Worm (Caenorhabditis elegans): Measurements from ENCODE around the gene F56H9.9.

ce11 chrV:12658142-12658541 is 33.9 kb upstream of the F56H9.9 start, which contains the start of gene W05B10.6:
- TF ChIP-seq ceh-6 (GFP tag; optimal IDR thresholded peaks at IDR 0.05): no peak
- no peak for TF ChIP-seq unc-3 (GFP tag; conservative IDR thresholded peaks at IDR 0.05)
- no peak for TF ChIP-seq unc-3 (tag; optimal IDR thresholded peaks at IDR 0.05)
- TF ChIP-seq sdc-2 (tag; optimal IDR thresholded peaks at IDR 0.05): no peak
- no peak for TF ChIP-seq pha-4 (tag; optimal IDR thresholded peaks at IDR 0.05)
- TF ChIP-seq unc-86 (tag; optimal IDR thresholded peaks at IDR 0.05): no peak
- TF ChIP-seq elt-2 (tag; optimal IDR thresholded peaks at IDR 0.05): no peak
- no peak for TF ChIP-seq ama-1 (optimal IDR thresholded peaks at IDR 0.05)
- TF ChIP-seq eyg-1 (tag; optimal IDR thresholded peaks at IDR 0.05): no peak
- TF ChIP-seq K02D7.2 (tag; optimal IDR thresholded peaks at IDR 0.05): no peak
- no peak for TF ChIP-seq Y22D7AL.16 (tag; optimal IDR thresholded peaks at IDR 0.05)
- TF ChIP-seq nhr-11 (tag; optimal IDR thresholded peaks at IDR 0.05): no peak
